Worm (Caenorhabditis elegans) whole organism, young adult: ENCODE measurements around the gene Y15E3A.3.

Source experiments
- F52B5.7 ChIP-seq: sonication (generic microtip); optimal IDR thresholded peaks from 2 replicates; lab custom pipeline; 2016; ENCODE audit warnings: mild to moderate bottlenecking, missing genetic modification characterization, missing compliant biosample characterization
- K11D2.4 ChIP-seq: fragments of 200-800 bp; sonication (Bioruptor generic); IDR thresholded peaks from 2 replicates; pipeline ENCODE4 v1.3.6; 2022; ENCODE audit warnings: missing genetic modification reagents, missing genetic modification characterization, missing compliant biosample characterization
- K12H6.12 ChIP-seq: fragments of 200-800 bp; sonication (Bioruptor generic); optimal IDR thresholded peaks from 2 replicates; lab custom pipeline; 2018; ENCODE audit warnings: mild to moderate bottlenecking, missing genetic modification characterization, missing compliant biosample characterization
- Y56A3A.18 ChIP-seq: fragments of 200-800 bp; sonication (Bioruptor generic); IDR thresholded peaks from 2 replicates; pipeline ENCODE4 v1.3.6; 2022; ENCODE audit warnings: missing genetic modification reagents, missing genetic modification characterization, missing compliant biosample characterization
- ZK185.1 ChIP-seq: sonication (generic microtip); optimal IDR thresholded peaks from 2 replicates; lab custom pipeline; 2016; ENCODE audit warnings: mild to moderate bottlenecking, missing genetic modification characterization, missing compliant biosample characterization; ENCODE audit not compliant: poor library complexity, severe bottlenecking
- attf-6 ChIP-seq: fragments of 200-800 bp; sonication (Bioruptor generic); IDR thresholded peaks from 2 replicates; pipeline ENCODE4 v1.3.6; 2022; ENCODE audit warnings: missing genetic modification reagents, missing genetic modification characterization, missing compliant biosample characterization
- bed-1 ChIP-seq: fragments of 200-800 bp; sonication (Bioruptor generic); IDR thresholded peaks from 2 replicates; pipeline ENCODE4 v1.3.6; 2022; ENCODE audit warnings: missing genetic modification reagents, missing genetic modification characterization, missing compliant biosample characterization
- cebp-1 ChIP-seq, 2 experiments: fragments of 200-800 bp in 1 of 2; sonication (Bioruptor generic) in 1 of 2; sonication (generic microtip) in 1 of 2; IDR thresholded peaks in 1 of 2; optimal IDR thresholded peaks in 1 of 2; 2 replicates each; pipeline versions ENCODE4 v1.3.6 to Lab custom; 2017 to 2022; ENCODE audit warnings: missing compliant biosample characterization in 2 of 2, missing genetic modification characterization in 2 of 2, mild to moderate bottlenecking in 1 of 2, missing genetic modification reagents in 1 of 2, moderate library complexity in 1 of 2
- ceh-27 ChIP-seq: fragments of 200-800 bp; sonication (Bioruptor generic); optimal IDR thresholded peaks from 2 replicates; lab custom pipeline; 2018; ENCODE audit warnings: mild to moderate bottlenecking, missing genetic modification characterization, moderate library complexity, missing compliant biosample characterization
- dox-1 ChIP-seq: fragments of 200-800 bp; sonication (Bioruptor generic); IDR thresholded peaks from 2 replicates; pipeline ENCODE4 v1.3.6; 2022; ENCODE audit warnings: missing genetic modification reagents, missing genetic modification characterization, missing compliant biosample characterization
- dpff-1 ChIP-seq: sonication (generic microtip); optimal IDR thresholded peaks from 2 replicates; lab custom pipeline; 2017; ENCODE audit warnings: mild to moderate bottlenecking, missing genetic modification characterization, missing compliant biosample characterization
- egrh-3 ChIP-seq: fragments of 200-800 bp; sonication (Bioruptor generic); IDR thresholded peaks from 2 replicates; pipeline ENCODE4 v1.3.6; 2022; ENCODE audit warnings: missing genetic modification reagents, missing genetic modification characterization, missing compliant biosample characterization
- hmg-1.2 ChIP-seq: fragments of 200-800 bp; sonication (Bioruptor generic); IDR thresholded peaks from 2 replicates; pipeline ENCODE4 v1.3.6; 2022; ENCODE audit warnings: missing genetic modification reagents, missing genetic modification characterization, missing compliant biosample characterization
- hmg-20 ChIP-seq: fragments of 200-800 bp; sonication (Bioruptor generic); IDR thresholded peaks from 2 replicates; pipeline ENCODE4 v1.3.6; 2022; ENCODE audit warnings: missing genetic modification reagents, missing genetic modification characterization, missing compliant biosample characterization
- lin-26 ChIP-seq: fragments of 200-800 bp; sonication (Bioruptor generic); IDR thresholded peaks from 2 replicates; pipeline ENCODE4 v1.3.6; 2022; ENCODE audit warnings: missing genetic modification reagents, missing genetic modification characterization, missing compliant biosample characterization
- lin-35 ChIP-seq, 3 experiments: fragments of 150-350 bp in 2 of 3; sonication (generic microtip) in 1 of 3; optimal IDR thresholded peaks; 2 replicates each; lab custom pipeline; 2014 to 2018; ENCODE audit warnings: missing biosample characterization in 3 of 3, missing genetic modification characterization in 3 of 3, missing genetic modification reagents in 3 of 3
- lin-40 ChIP-seq: sonication (generic microtip); optimal IDR thresholded peaks from 2 replicates; lab custom pipeline; 2016; ENCODE audit warnings: missing genetic modification characterization, mild to moderate bottlenecking, missing compliant biosample characterization, missing genotype, missing genetic modification reagents
- lir-1 ChIP-seq: fragments of 200-800 bp; sonication (Bioruptor generic); conservative IDR thresholded peaks from 2 replicates; pipeline ENCODE4 v1.3.6; 2022; ENCODE audit warnings: missing genetic modification reagents, missing genetic modification characterization, missing compliant biosample characterization
- madf-6 ChIP-seq: fragments of 200-800 bp; sonication (Bioruptor generic); IDR thresholded peaks from 2 replicates; pipeline ENCODE4 v1.3.6; 2022; ENCODE audit warnings: missing genetic modification reagents, missing genetic modification characterization, missing compliant biosample characterization
- mcd-1 ChIP-seq: fragments of 200-800 bp; sonication (Bioruptor generic); IDR thresholded peaks from 2 replicates; pipeline ENCODE4 v1.3.6; 2022; ENCODE audit warnings: missing genetic modification reagents, missing genetic modification characterization, missing compliant biosample characterization
- mel-28 ChIP-seq: sonication (generic microtip); optimal IDR thresholded peaks from 2 replicates; lab custom pipeline; 2016; ENCODE audit warnings: borderline replicate concordance, mild to moderate bottlenecking, missing genetic modification characterization, missing compliant biosample characterization
- nfya-2 ChIP-seq: fragments of 200-800 bp; sonication (Bioruptor generic); IDR thresholded peaks from 2 replicates; pipeline ENCODE4 v1.3.6; 2022; ENCODE audit warnings: missing genetic modification reagents, missing genetic modification characterization, missing compliant biosample characterization
- nfyb-1 ChIP-seq: fragments of 200-800 bp; sonication (Bioruptor generic); IDR thresholded peaks from 2 replicates; pipeline ENCODE4 v1.3.6; 2022; ENCODE audit warnings: missing genetic modification reagents, missing genetic modification characterization, missing compliant biosample characterization
- pha-4 ChIP-seq: fragments of 150-350 bp; sonication (generic microtip); optimal IDR thresholded peaks from 2 replicates; lab custom pipeline; 2014; ENCODE audit warnings: missing biosample characterization, missing genetic modification reagents, missing genetic modification characterization
- rcor-1 ChIP-seq: fragments of 200-800 bp; sonication (Bioruptor generic); IDR thresholded peaks from 2 replicates; pipeline ENCODE4 v1.3.6; 2022; ENCODE audit warnings: missing genetic modification reagents, missing genetic modification characterization, missing compliant biosample characterization
- rec-8 ChIP-seq, 2 experiments: sonication (generic microtip); optimal IDR thresholded peaks; 2 replicates each; lab custom pipeline; 2016; ENCODE audit warnings: mild to moderate bottlenecking in 2 of 2, missing genetic modification characterization in 2 of 2, missing genetic modification reagents in 2 of 2, missing genotype in 2 of 2, missing biosample characterization in 1 of 2, missing compliant biosample characterization in 1 of 2, moderate library complexity in 1 of 2
- repo-1 ChIP-seq: sonication (generic microtip); optimal IDR thresholded peaks from 2 replicates; lab custom pipeline; 2017; ENCODE audit warnings: mild to moderate bottlenecking, missing genetic modification characterization, missing compliant biosample characterization
- sea-2 ChIP-seq: fragments of 200-800 bp; sonication (Bioruptor generic); IDR thresholded peaks from 2 replicates; pipeline ENCODE4 v1.3.6; 2022; ENCODE audit warnings: missing genetic modification characterization, missing compliant biosample characterization
- snpc-4 ChIP-seq, 5 experiments: fragments of 150-350 bp in 1 of 5; sonication (generic microtip) in 4 of 5; optimal IDR thresholded peaks; 2 replicates each; lab custom pipeline; 2014 to 2018; ENCODE audit warnings: missing genetic modification characterization in 5 of 5, missing biosample characterization in 3 of 5, antibody characterized with exemption in 2 of 5, mild to moderate bottlenecking in 2 of 5, missing compliant biosample characterization in 2 of 5, missing genotype in 2 of 5, moderate library complexity in 2 of 5, missing genetic modification reagents in 1 of 5
- somi-1 ChIP-seq: fragments of 200-800 bp; sonication (Bioruptor generic); optimal IDR thresholded peaks from 2 replicates; lab custom pipeline; 2018; ENCODE audit warnings: mild to moderate bottlenecking, missing genetic modification characterization, missing compliant biosample characterization
- tbp1 ChIP-seq: fragments of 200-800 bp; sonication (Bioruptor generic); optimal IDR thresholded peaks from 2 replicates; lab custom pipeline; 2018; ENCODE audit warnings: mild to moderate bottlenecking, missing genetic modification characterization, missing compliant biosample characterization
- xnd-1 ChIP-seq: sonication (generic microtip); optimal IDR thresholded peaks from 2 replicates; lab custom pipeline; 2016; ENCODE audit warnings: missing genotype, missing genetic modification reagents, missing genetic modification characterization, missing compliant biosample characterization
- zfh-2 ChIP-seq: fragments of 200-800 bp; sonication (Bioruptor generic); conservative IDR thresholded peaks from 2 replicates; pipeline ENCODE4 v1.3.6; 2022; ENCODE audit warnings: missing genetic modification reagents, missing genetic modification characterization, missing compliant biosample characterization
- ztf-26 ChIP-seq: sonication (generic microtip); optimal IDR thresholded peaks from 2 replicates; lab custom pipeline; 2017; ENCODE audit warnings: missing genetic modification characterization, missing compliant biosample characterization

Gene Y15E3A.3

ce11 chrX:15279301-15279700, 46.3 kb downstream of the Y15E3A.3 start (continued):
- TF ChIP-seq hmg-20 (GFP tag; lab: Robert Waterston, UW): no peak
- no peak for TF ChIP-seq mel-28 (tag; lab: Kevin White, UChicago)
- peak; percentile 10 for TF ChIP-seq K12H6.12 (tag; lab: Kevin White, UChicago)
- no peak for TF ChIP-seq Y56A3A.18 (GFP tag; lab: Robert Waterston, UW)
- TF ChIP-seq attf-6 (GFP tag; lab: Robert Waterston, UW): no peak
- TF ChIP-seq nfyb-1: no peak
- peak; percentile 60; the same call in 1 of the 2 replicates for TF ChIP-seq dox-1
- peak; percentile 41; the same call in 1 of the 2 replicates for TF ChIP-seq mcd-1 (GFP tag; lab: Robert Waterston, UW)
- no peak for TF ChIP-seq rec-8 (tag; optimal IDR thresholded peaks at IDR 0.05; lab: Kevin White, UChicago)
- TF ChIP-seq cebp-1 (GFP tag; IDR thresholded peaks at IDR 0.05; lab: Robert Waterston, UW): peak; percentile 87
- TF ChIP-seq cebp-1 (tag; optimal IDR thresholded peaks at IDR 0.05; lab: Kevin White, UChicago): peak; percentile 95
- TF ChIP-seq ztf-26 (tag; lab: Kevin White, UChicago): no peak

ce11 chrX:15278593-15278992, 47.0 kb downstream of the Y15E3A.3 start:
- TF ChIP-seq ceh-27 (GFP tag; lab: Kevin White, UChicago): no peak
- TF ChIP-seq snpc-4 (GFP tag; optimal IDR thresholded peaks at IDR 0.05; lab: Kevin White, UChicago): no peak
- peak in 2 of 4 experiments; percentile 45 to 65 for TF ChIP-seq snpc-4 (tag; optimal IDR thresholded peaks at IDR 0.05; lab: Kevin White, UChicago)
- TF ChIP-seq tbp1 (GFP tag; lab: Kevin White, UChicago): no peak
- TF ChIP-seq zfh-2 (GFP tag; lab: Robert Waterston, UW): peak; percentile 54

- TF ChIP-seq bed-1 (GFP tag; lab: Robert Waterston, UW) (0 out of 2 replicates have a peak, but pooled peaks have one; percentile 22), nfya-2 (no peak), zfh-2 (GFP tag; lab: Robert Waterston, UW) (peak; percentile 91), lir-1 (GFP tag; lab: Robert Waterston, UW) (no peak), lin-26 (GFP tag; lab: Robert Waterston, UW) (0 out of 2 replicates have a peak, but pooled peaks have one; percentile 44), egrh-3 (GFP tag; lab: Robert Waterston, UW) (peak; percentile 56; the same call in 1 of the 2 replicates), ceh-27 (GFP tag; lab: Kevin White, UChicago) (peak; percentile 6), sea-2 (GFP tag; lab: Robert Waterston, UW) (peak; percentile 46; the same call in 1 of the 2 replicates), madf-6 (GFP tag; lab: Robert Waterston, UW) (0 out of 2 replicates have a peak, but pooled peaks have one; percentile 14)
- TF ChIP-seq, all 124 proteins: peak for 7
Observed at ce11 chrX:15277714-15278187, 47.9 kb downstream of the Y15E3A.3 start, which contains the start of gene kin-20. Gene kin-20 (minus strand): TSS chrX:15277764.

ce11 chrX:15276774-15277173, 48.8 kb downstream of the Y15E3A.3 start:
- TF ChIP-seq hmg-1.2 (peak; percentile 65; the same call in 1 of the 2 replicates), dpff-1 (no peak), rcor-1 (GFP tag; lab: Robert Waterston, UW) (no peak), K11D2.4 (GFP tag; lab: Robert Waterston, UW) (no peak), lin-40 (tag; lab: Kevin White, UChicago) (peak; percentile 60), F52B5.7 (tag; lab: Kevin White, UChicago) (no peak), K12H6.12 (tag; lab: Kevin White, UChicago) (peak; percentile 47), lin-35 (GFP tag; optimal IDR thresholded peaks at IDR 0.05; lab: Kevin White, UChicago) (peak in 1 of 3 experiments; percentile 57), ceh-27 (GFP tag; lab: Kevin White, UChicago) (peak; percentile 33), mcd-1 (GFP tag; lab: Robert Waterston, UW) (0 out of 2 replicates have a peak, but pooled peaks have one; percentile 26), dox-1 (0 out of 2 replicates have a peak, but pooled peaks have one; percentile 11), ZK185.1 (tag; lab: Kevin White, UChicago) (peak; percentile 62), repo-1 (tag; lab: Kevin White, UChicago) (no peak), ztf-26 (tag; lab: Kevin White, UChicago) (peak; percentile 46), somi-1 (GFP tag; lab: Kevin White, UChicago) (peak; percentile 27), pha-4 (tag; lab: Kevin White, UChicago) (peak; percentile 24), snpc-4 (GFP tag; optimal IDR thresholded peaks at IDR 0.05; lab: Kevin White, UChicago) (no peak), snpc-4 (tag; optimal IDR thresholded peaks at IDR 0.05; lab: Kevin White, UChicago) (peak in 2 of 4 experiments; percentile 21 to 31), xnd-1 (tag; lab: Kevin White, UChicago) (no peak), tbp1 (GFP tag; lab: Kevin White, UChicago) (peak; percentile 3)
